Worm (Caenorhabditis elegans) whole organism, mixed stage, embryonic: Measurements from ENCODE around the gene thoc-1.

Experiments
- M03D4.4 ChIP-seq: sonication (generic microtip); optimal IDR thresholded peaks from 2 replicates; lab custom pipeline; 2017; ENCODE audit warnings: mild to moderate bottlenecking, missing genetic modification characterization, missing compliant biosample characterization
- bed-3 ChIP-seq: fragments of 200-800 bp; sonication (Bioruptor generic); optimal IDR thresholded peaks from 3 replicates; lab custom pipeline; 2018; ENCODE audit warnings: mild to moderate bottlenecking, missing genetic modification characterization, moderate library complexity, missing compliant biosample characterization
- blmp-1 ChIP-seq: fragments of 150-350 bp; optimal IDR thresholded peaks from 2 replicates; lab custom pipeline; 2014; ENCODE audit warnings: missing biosample characterization, missing genetic modification characterization
- ceh-39 ChIP-seq: fragments of 150-350 bp; optimal IDR thresholded peaks from 2 replicates; lab custom pipeline; 2014; ENCODE audit warnings: missing biosample characterization, missing genetic modification characterization
- ceh-43 ChIP-seq: fragments of 200-800 bp; sonication (Bioruptor generic); optimal IDR thresholded peaks from 2 replicates; lab custom pipeline; 2018; ENCODE audit warnings: mild to moderate bottlenecking, missing genetic modification characterization, moderate library complexity, missing compliant biosample characterization
- cnd-1 ChIP-seq: fragments of 200-800 bp; sonication (Bioruptor generic); optimal IDR thresholded peaks from 2 replicates; lab custom pipeline; 2018; ENCODE audit warnings: mild to moderate bottlenecking, missing genetic modification characterization, missing compliant biosample characterization
- drap-1 ChIP-seq: fragments of 200-800 bp; sonication (Bioruptor generic); optimal IDR thresholded peaks from 3 replicates; lab custom pipeline; 2018; ENCODE audit warnings: mild to moderate bottlenecking, missing genetic modification characterization, missing compliant biosample characterization
- elt-1 ChIP-seq: sonication (generic microtip); optimal IDR thresholded peaks from 2 replicates; lab custom pipeline; 2017; ENCODE audit warnings: missing genetic modification characterization, mild to moderate bottlenecking, missing compliant biosample characterization, antibody characterized with exemption, moderate library complexity, borderline replicate concordance; ENCODE audit not compliant: insufficient read depth
- elt-3 ChIP-seq: fragments of 150-350 bp; optimal IDR thresholded peaks from 2 replicates; lab custom pipeline; 2014; ENCODE audit warnings: missing biosample characterization, missing genetic modification characterization
- flh-1 ChIP-seq: fragments of 200-800 bp; sonication (Bioruptor generic); optimal IDR thresholded peaks from 2 replicates; lab custom pipeline; 2018; ENCODE audit warnings: mild to moderate bottlenecking, missing genetic modification characterization, moderate library complexity, missing compliant biosample characterization
- ham-2 ChIP-seq: fragments of 200-800 bp; sonication (Bioruptor generic); optimal IDR thresholded peaks from 2 replicates; lab custom pipeline; 2018; ENCODE audit warnings: mild to moderate bottlenecking, missing genetic modification characterization, missing compliant biosample characterization
- hlh-1 ChIP-seq: fragments of 150-350 bp; optimal IDR thresholded peaks from 2 replicates; lab custom pipeline; 2014; ENCODE audit warnings: missing biosample characterization, missing genetic modification reagents, missing genetic modification characterization
- lin-13 ChIP-seq: fragments of 150-350 bp; optimal IDR thresholded peaks from 2 replicates; lab custom pipeline; 2014; ENCODE audit warnings: missing biosample characterization, missing genetic modification characterization
- lin-32 ChIP-seq: fragments of 200-800 bp; sonication (Bioruptor generic); optimal IDR thresholded peaks from 2 replicates; lab custom pipeline; 2018; ENCODE audit warnings: mild to moderate bottlenecking, missing genetic modification characterization, missing compliant biosample characterization
- mab-5 ChIP-seq: fragments of 150-350 bp; optimal IDR thresholded peaks from 2 replicates; lab custom pipeline; 2014; ENCODE audit warnings: missing biosample characterization, missing genetic modification characterization
- mep-1 ChIP-seq: fragments of 150-350 bp; optimal IDR thresholded peaks from 2 replicates; lab custom pipeline; 2017; ENCODE audit warnings: missing biosample characterization, missing genetic modification reagents, missing genetic modification characterization, inconsistent platforms
- nhr-12 ChIP-seq: fragments of 150-350 bp; optimal IDR thresholded peaks from 2 replicates; lab custom pipeline; 2014; ENCODE audit warnings: missing biosample characterization, missing genetic modification characterization
- nhr-2 ChIP-seq: fragments of 150-350 bp; optimal IDR thresholded peaks from 2 replicates; lab custom pipeline; 2014; ENCODE audit warnings: missing biosample characterization, missing genetic modification characterization
- nhr-237 ChIP-seq: fragments of 150-350 bp; optimal IDR thresholded peaks from 2 replicates; lab custom pipeline; 2014; ENCODE audit warnings: missing biosample characterization, missing genetic modification characterization
- nhr-28 ChIP-seq: fragments of 150-350 bp; optimal IDR thresholded peaks from 2 replicates; lab custom pipeline; 2014; ENCODE audit warnings: missing biosample characterization, missing genetic modification characterization
- nhr-76 ChIP-seq: sonication (generic microtip); optimal IDR thresholded peaks from 2 replicates; lab custom pipeline; 2017; ENCODE audit warnings: missing biosample characterization, missing genetic modification characterization
- pha-4 ChIP-seq: fragments of 150-350 bp; optimal IDR thresholded peaks from 2 replicates; lab custom pipeline; 2018; ENCODE audit warnings: missing biosample characterization, missing genetic modification reagents, missing genetic modification characterization
- sem-2 ChIP-seq: fragments of 200-800 bp; sonication (Bioruptor generic); optimal IDR thresholded peaks from 2 replicates; lab custom pipeline; 2018; ENCODE audit warnings: mild to moderate bottlenecking, missing genetic modification characterization, missing compliant biosample characterization
- snpc-4 ChIP-seq: fragments of 150-350 bp; optimal IDR thresholded peaks from 2 replicates; lab custom pipeline; 2014; ENCODE audit warnings: missing biosample characterization, missing genetic modification characterization
- sptf-1 ChIP-seq: sonication (generic microtip); optimal IDR thresholded peaks from 2 replicates; lab custom pipeline; 2017; ENCODE audit warnings: mild to moderate bottlenecking, missing genetic modification characterization, moderate library complexity, missing compliant biosample characterization
- tbx-8 ChIP-seq: fragments of 200-800 bp; sonication (Bioruptor generic); optimal IDR thresholded peaks from 2 replicates; lab custom pipeline; 2018; ENCODE audit warnings: mild to moderate bottlenecking, missing genetic modification characterization, moderate library complexity, missing compliant biosample characterization
- unc-120 ChIP-seq: sonication (generic microtip); optimal IDR thresholded peaks from 2 replicates; lab custom pipeline; 2017; ENCODE audit warnings: missing genetic modification characterization, missing compliant biosample characterization; ENCODE audit not compliant: poor library complexity, severe bottlenecking
- unc-39 ChIP-seq: fragments of 150-350 bp; optimal IDR thresholded peaks from 2 replicates; lab custom pipeline; 2014; ENCODE audit warnings: missing biosample characterization, missing genetic modification characterization
- unc-62 ChIP-seq: fragments of 150-350 bp; optimal IDR thresholded peaks from 2 replicates; lab custom pipeline; 2014; ENCODE audit warnings: missing biosample characterization, missing genetic modification reagents, missing genetic modification characterization
- ztf-11 ChIP-seq: fragments of 150-350 bp; optimal IDR thresholded peaks from 2 replicates; lab custom pipeline; 2014; ENCODE audit warnings: missing biosample characterization, missing genetic modification characterization

Gene thoc-1

DNA sequence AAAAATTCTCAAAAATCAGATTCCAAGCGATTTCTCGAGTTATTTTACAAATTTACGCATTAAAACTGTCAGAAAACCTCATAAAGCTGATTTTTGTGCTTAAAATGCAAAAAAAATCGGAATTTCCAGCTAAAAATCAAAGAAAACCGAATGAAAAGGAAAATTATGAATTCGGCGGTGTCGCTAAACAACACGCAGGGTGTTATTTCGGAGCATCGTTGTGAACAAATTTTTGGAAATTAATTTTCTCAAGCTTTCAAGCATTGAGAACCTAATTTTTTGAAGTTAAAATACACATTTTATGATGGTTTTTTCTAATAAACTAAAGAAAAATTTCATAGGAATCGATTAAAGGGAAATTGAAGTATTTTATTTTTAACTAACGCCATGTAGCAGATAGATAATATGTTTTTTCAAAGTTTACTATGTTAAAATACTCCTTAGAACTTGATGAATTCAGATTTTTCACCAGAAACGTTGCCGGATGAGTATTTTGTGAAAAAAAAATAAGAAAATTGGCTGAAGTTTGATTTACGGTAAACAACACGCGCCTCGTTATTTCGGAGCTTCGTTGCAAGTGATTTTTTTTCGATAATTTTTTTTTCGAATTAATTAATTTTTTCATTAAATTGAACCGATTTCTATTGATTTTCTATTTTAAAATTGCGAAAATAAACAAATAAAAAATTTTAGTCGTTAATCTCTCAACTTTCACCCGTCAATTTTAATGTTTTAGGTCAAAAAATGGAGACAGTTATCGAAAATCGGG is at the start of gene thoc-1:
thoc-1 (plus strand) TSS at position 737 of the 769 bp plus-strand sequence.
- no peak for TF ChIP-seq mep-1 (tag; lab: Kevin White, UChicago)
- no peak for TF ChIP-seq nhr-76 (tag; lab: Kevin White, UChicago)
- no peak for TF ChIP-seq drap-1
- no peak for TF ChIP-seq nhr-237 (tag; lab: Kevin White, UChicago)
- TF ChIP-seq nhr-28 (tag; lab: Kevin White, UChicago): no peak
- no peak for TF ChIP-seq ceh-39 (tag; lab: Kevin White, UChicago)
- no peak for TF ChIP-seq ham-2 (GFP tag; lab: Kevin White, UChicago)
- TF ChIP-seq nhr-12: no peak
- TF ChIP-seq nhr-2 (tag; lab: Kevin White, UChicago): no peak
- no peak for TF ChIP-seq M03D4.4 (tag; lab: Kevin White, UChicago)
- TF ChIP-seq flh-1 (GFP tag; lab: Kevin White, UChicago): no peak
- no peak for TF ChIP-seq bed-3 (GFP tag; lab: Kevin White, UChicago)
- no peak for TF ChIP-seq tbx-8
- TF ChIP-seq sem-2 (GFP tag; lab: Kevin White, UChicago): no peak
- TF ChIP-seq blmp-1: no peak
- TF ChIP-seq hlh-1: no peak
- TF ChIP-seq, all 35 proteins: peak for 0

DNA sequence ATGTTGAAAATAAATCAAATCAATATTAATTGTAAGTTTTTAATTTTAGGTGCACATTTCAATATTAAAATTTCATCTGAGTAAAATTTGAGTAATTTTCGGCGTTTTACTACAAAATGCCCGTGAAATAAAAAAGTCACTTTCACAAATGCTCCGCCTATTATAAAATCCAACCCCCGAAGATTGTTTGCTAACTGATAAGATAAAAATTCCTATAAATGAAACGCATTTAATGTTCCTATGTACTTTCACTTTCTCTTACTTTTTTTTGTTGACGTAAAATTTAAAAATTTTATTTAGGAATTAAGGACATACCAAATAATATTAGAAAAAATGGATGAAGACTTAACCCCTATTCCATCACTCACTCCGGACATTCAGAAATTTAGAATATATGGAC is 43.5 kb upstream of the thoc-1 start, which contains the start of gene sdz-24:
sdz-24 (plus strand) TSS at position 301 of the 400 bp plus-strand sequence.
- TF ChIP-seq nhr-237 (tag; lab: Kevin White, UChicago): no peak
- TF ChIP-seq blmp-1: no peak
- no peak for TF ChIP-seq snpc-4
- no peak for TF ChIP-seq pha-4 (tag; lab: Kevin White, UChicago)
- TF ChIP-seq sptf-1 (tag; lab: Kevin White, UChicago): no peak
- no peak for TF ChIP-seq unc-39 (tag; lab: Kevin White, UChicago)
- no peak for TF ChIP-seq cnd-1 (tag; lab: Kevin White, UChicago)
- TF ChIP-seq nhr-2 (tag; lab: Kevin White, UChicago): no peak
- TF ChIP-seq ceh-39 (tag; lab: Kevin White, UChicago): no peak
- TF ChIP-seq flh-1 (GFP tag; lab: Kevin White, UChicago): no peak
- no peak for TF ChIP-seq elt-1 (tag; lab: Kevin White, UChicago)
- no peak for TF ChIP-seq mab-5
- no peak for TF ChIP-seq M03D4.4 (tag; lab: Kevin White, UChicago)

DNA sequence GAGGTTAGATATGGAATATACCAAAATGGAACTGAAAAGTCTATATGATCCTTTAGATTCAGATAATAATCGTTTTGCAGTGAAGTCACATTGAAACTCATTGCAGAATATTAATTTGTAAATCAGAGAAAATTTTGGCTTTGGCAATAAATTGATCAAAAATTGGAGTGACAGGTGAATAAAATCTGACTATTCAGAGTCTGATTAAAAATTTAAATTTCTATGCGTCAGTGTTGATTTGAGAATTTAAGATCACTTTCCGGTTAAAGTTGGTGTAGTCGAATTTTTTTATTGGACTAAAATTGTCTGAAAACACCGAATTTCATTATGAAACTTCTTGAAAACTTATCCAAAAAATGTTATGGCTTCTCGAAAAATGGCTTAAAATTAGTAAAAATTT is 40.2 kb upstream of the thoc-1 start, which contains the start of gene sri-45:
sri-45 (minus strand) TSS at position 101 of the 400 bp plus-strand sequence.
- TF ChIP-seq lin-13 (tag; lab: Kevin White, UChicago): no peak
- no peak for TF ChIP-seq mab-5
- TF ChIP-seq unc-39 (tag; lab: Kevin White, UChicago): no peak
- no peak for TF ChIP-seq lin-32 (GFP tag; lab: Kevin White, UChicago)
- no peak for TF ChIP-seq ceh-39 (tag; lab: Kevin White, UChicago)
- TF ChIP-seq drap-1: no peak
- TF ChIP-seq hlh-1: no peak
- TF ChIP-seq unc-120 (tag; lab: Kevin White, UChicago): no peak
- no peak for TF ChIP-seq sptf-1 (tag; lab: Kevin White, UChicago)
- no peak for TF ChIP-seq sem-2 (GFP tag; lab: Kevin White, UChicago)
- no peak for TF ChIP-seq tbx-8
- no peak for TF ChIP-seq ham-2 (GFP tag; lab: Kevin White, UChicago)
- no peak for TF ChIP-seq ceh-43
- no peak for TF ChIP-seq nhr-12
- TF ChIP-seq nhr-237 (tag; lab: Kevin White, UChicago): no peak

DNA sequence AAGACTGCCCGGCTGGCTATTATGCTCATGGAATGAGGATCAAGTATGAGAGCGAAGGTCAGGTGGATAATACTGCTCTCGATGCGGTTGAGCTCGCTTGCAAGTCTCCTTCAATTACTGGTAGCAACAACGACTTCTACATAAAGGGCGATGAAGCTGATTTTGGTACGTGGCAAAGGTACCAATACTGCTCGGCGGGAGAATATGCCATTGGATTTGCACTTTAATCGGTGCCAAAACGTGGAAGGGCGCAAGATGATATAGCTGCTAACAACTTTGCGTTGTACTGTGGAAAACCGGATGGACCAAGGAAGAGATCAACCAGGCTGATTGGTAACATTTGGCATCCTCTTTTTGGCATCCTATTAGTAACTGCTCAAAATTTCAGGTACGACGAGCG is 34.0 kb upstream of the thoc-1 start:
- TF ChIP-seq nhr-237 (tag; lab: Kevin White, UChicago): no peak
- no peak for TF ChIP-seq unc-62 (GFP tag; lab: Kevin White, UChicago)
- TF ChIP-seq hlh-1: no peak
- TF ChIP-seq lin-32 (GFP tag; lab: Kevin White, UChicago): no peak
- no peak for TF ChIP-seq cnd-1 (tag; lab: Kevin White, UChicago)

DNA sequence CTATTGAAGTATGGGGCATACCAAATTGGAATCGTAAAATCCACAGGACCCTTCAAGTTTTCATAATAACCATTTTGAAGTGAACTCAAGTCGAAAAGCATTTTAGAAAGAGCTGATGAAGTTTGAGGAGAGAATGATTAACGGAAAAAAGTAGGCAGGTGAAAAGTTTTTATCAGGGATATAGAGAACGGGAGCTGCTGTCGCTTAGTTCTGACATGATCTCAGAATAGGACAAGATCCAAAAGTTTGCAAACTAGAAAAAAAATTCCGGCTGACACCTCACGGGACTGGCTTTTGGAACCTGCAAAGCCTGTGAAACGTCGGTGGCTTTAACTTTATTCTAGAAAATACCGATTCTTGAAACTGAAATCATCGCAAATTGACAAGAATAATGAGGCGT is 30.9 kb upstream of the thoc-1 start, which contains the start of gene sri-46:
sri-46 (minus strand) TSS at position 101 of the 400 bp plus-strand sequence.
- TF ChIP-seq mep-1 (tag; lab: Kevin White, UChicago): no peak
- no peak for TF ChIP-seq unc-39 (tag; lab: Kevin White, UChicago)
- TF ChIP-seq unc-120 (tag; lab: Kevin White, UChicago): no peak
- TF ChIP-seq ztf-11 (tag; lab: Kevin White, UChicago): no peak
- TF ChIP-seq nhr-28 (tag; lab: Kevin White, UChicago): no peak
- TF ChIP-seq ceh-39 (tag; lab: Kevin White, UChicago): no peak
- no peak for TF ChIP-seq ceh-43
- TF ChIP-seq unc-62 (GFP tag; lab: Kevin White, UChicago): no peak
- no peak for TF ChIP-seq snpc-4
- no peak for TF ChIP-seq drap-1
- no peak for TF ChIP-seq flh-1 (GFP tag; lab: Kevin White, UChicago)
- no peak for TF ChIP-seq ham-2 (GFP tag; lab: Kevin White, UChicago)
- no peak for TF ChIP-seq elt-3 (tag; lab: Kevin White, UChicago)
